Fruit fly (Drosophila melanogaster) whole organism, embryonic: Measurements from ENCODE around the gene CG34039.

Source experiments
- Atf-2 ChIP-seq: fragments of 200-800 bp; sonication (Bioruptor generic); optimal IDR thresholded peaks from 2 replicates; lab custom pipeline; 2016; ENCODE audit warnings: missing biosample characterization, missing genetic modification characterization
- CG1024 ChIP-seq: fragments of 200-800 bp; sonication (Bioruptor generic); IDR thresholded peaks from 2 replicates; pipeline ENCODE4 v1.3.6; 2022; ENCODE audit warnings: missing biosample characterization, missing genetic modification characterization
- CG11398 ChIP-seq: fragments of 200-800 bp; sonication (Bioruptor generic); optimal IDR thresholded peaks from 2 replicates; lab custom pipeline; 2016; ENCODE audit warnings: missing biosample characterization, missing genetic modification characterization
- CG12219 ChIP-seq: fragments of 200-800 bp; sonication (Bioruptor generic); optimal IDR thresholded peaks from 3 replicates; lab custom pipeline; 2018; ENCODE audit warnings: missing biosample characterization, mild to moderate bottlenecking, missing genetic modification characterization
- CG1603 ChIP-seq: fragments of 200-800 bp; sonication (Bioruptor generic); optimal IDR thresholded peaks from 2 replicates; lab custom pipeline; 2019; ENCODE audit warnings: missing biosample characterization, mild to moderate bottlenecking, missing genetic modification characterization, moderate library complexity
- CG17568 ChIP-seq: fragments of 200-800 bp; sonication (Bioruptor generic); optimal IDR thresholded peaks from 2 replicates; lab custom pipeline; 2018; ENCODE audit warnings: missing biosample characterization, mild to moderate bottlenecking, missing genetic modification characterization, moderate library complexity
- CG17802 ChIP-seq: fragments of 200-800 bp; sonication (Bioruptor generic); optimal IDR thresholded peaks from 2 replicates; lab custom pipeline; 2018; ENCODE audit warnings: missing biosample characterization, mild to moderate bottlenecking, missing genetic modification characterization, moderate library complexity
- CG17829 ChIP-seq: fragments of 200-800 bp; optimal IDR thresholded peaks from 2 replicates; lab custom pipeline; 2019; ENCODE audit warnings: missing biosample characterization, mild to moderate bottlenecking, missing genetic modification characterization, moderate library complexity
- CG1792 ChIP-seq: fragments of 200-800 bp; sonication (Bioruptor generic); optimal IDR thresholded peaks from 2 replicates; lab custom pipeline; 2016; ENCODE audit warnings: missing biosample characterization, missing genetic modification characterization
- CG18764 ChIP-seq: fragments of 200-800 bp; sonication (Bioruptor generic); optimal IDR thresholded peaks from 3 replicates; lab custom pipeline; 2016; ENCODE audit warnings: missing biosample characterization, missing genetic modification characterization
- CG2202 ChIP-seq: fragments of 200-800 bp; sonication (Bioruptor generic); optimal IDR thresholded peaks from 2 replicates; lab custom pipeline; 2018; ENCODE audit warnings: missing biosample characterization, mild to moderate bottlenecking, missing genetic modification characterization
- CG3065 ChIP-seq: fragments of 200-800 bp; sonication (Bioruptor generic); optimal IDR thresholded peaks from 2 replicates; lab custom pipeline; 2016; ENCODE audit warnings: missing biosample characterization, missing genetic modification characterization
- CG34224 ChIP-seq: fragments of 200-800 bp; sonication (Bioruptor generic); IDR thresholded peaks from 3 replicates; pipeline ENCODE4 v1.3.6; 2022; ENCODE audit warnings: missing biosample characterization, missing genetic modification characterization; ENCODE audit not compliant: partially characterized antibody
- CG4282 ChIP-seq: fragments of 200-800 bp; sonication (Bioruptor generic); optimal IDR thresholded peaks from 2 replicates; lab custom pipeline; 2016; ENCODE audit warnings: missing biosample characterization, missing genetic modification characterization
- CG4617 ChIP-seq: fragments of 200-800 bp; sonication (Bioruptor generic); optimal IDR thresholded peaks from 3 replicates; lab custom pipeline; 2016; ENCODE audit warnings: missing biosample characterization, missing genetic modification characterization, borderline replicate concordance
- CG6175 ChIP-seq: fragments of 200-800 bp; sonication (Bioruptor generic); IDR thresholded peaks from 3 replicates; pipeline ENCODE4 v1.3.6; 2022; ENCODE audit warnings: missing biosample characterization, missing genetic modification characterization
- CG7556 ChIP-seq: fragments of 200-800 bp; sonication (Bioruptor generic); optimal IDR thresholded peaks from 2 replicates; lab custom pipeline; 2017; ENCODE audit warnings: missing biosample characterization, mild to moderate bottlenecking, missing genetic modification characterization
- CG7745 ChIP-seq: fragments of 200-800 bp; sonication (Bioruptor generic); optimal IDR thresholded peaks from 2 replicates; lab custom pipeline; 2018; ENCODE audit warnings: missing biosample characterization, mild to moderate bottlenecking, missing genetic modification characterization, moderate library complexity
- CG7786 ChIP-seq: fragments of 200-800 bp; sonication (Bioruptor generic); optimal IDR thresholded peaks from 2 replicates; lab custom pipeline; 2016; ENCODE audit warnings: missing biosample characterization, missing genetic modification characterization
- CG7963 ChIP-seq: fragments of 200-800 bp; sonication (Bioruptor generic); IDR thresholded peaks from 3 replicates; pipeline ENCODE4 v1.3.6; 2022; ENCODE audit warnings: missing biosample characterization, missing genetic modification characterization; ENCODE audit not compliant: partially characterized antibody
- CG8290 ChIP-seq, 3 experiments: fragments of 200-800 bp; sonication (Bioruptor generic); optimal IDR thresholded peaks; 2 replicates each; lab custom pipeline; 2016 to 2019; ENCODE audit warnings: missing biosample characterization in 3 of 3, missing genetic modification characterization in 3 of 3, mild to moderate bottlenecking in 2 of 3, moderate library complexity in 1 of 3
- CG8388 ChIP-seq: fragments of 200-800 bp; sonication (Bioruptor generic); optimal IDR thresholded peaks from 2 replicates; lab custom pipeline; 2019; ENCODE audit warnings: missing biosample characterization, mild to moderate bottlenecking, missing genetic modification characterization, moderate library complexity
- CG9609 ChIP-seq: fragments of 200-800 bp; sonication (Bioruptor generic); optimal IDR thresholded peaks from 3 replicates; lab custom pipeline; 2016; ENCODE audit warnings: missing biosample characterization, missing genetic modification characterization
- Dip2 ChIP-seq: fragments of 200-800 bp; sonication (Bioruptor generic); IDR thresholded peaks from 2 replicates; pipeline ENCODE4 v1.3.6; 2022; ENCODE audit warnings: missing biosample characterization, missing genetic modification characterization
- Eip74EF ChIP-seq, 2 experiments: fragments of 200-800 bp in 1 of 2; fragments of >200 bp in 1 of 2; sonication (Bioruptor generic) in 1 of 2; optimal IDR thresholded peaks; 2 replicates each; lab custom pipeline; 2017 to 2019; ENCODE audit warnings: missing biosample characterization in 2 of 2, missing genetic modification characterization in 2 of 2, mild to moderate bottlenecking in 1 of 2, moderate library complexity in 1 of 2
- HLHmδ ChIP-seq: fragments of 200-800 bp; sonication (Bioruptor generic); optimal IDR thresholded peaks from 2 replicates; lab custom pipeline; 2018; ENCODE audit warnings: missing biosample characterization, mild to moderate bottlenecking, missing genetic modification characterization, moderate library complexity
- HmgZ ChIP-seq: fragments of 200-800 bp; sonication (Bioruptor generic); optimal IDR thresholded peaks from 2 replicates; lab custom pipeline; 2018; ENCODE audit warnings: missing biosample characterization, mild to moderate bottlenecking, missing genetic modification characterization
- Hmr ChIP-seq: fragments of 200-800 bp; sonication (Bioruptor generic); optimal IDR thresholded peaks from 3 replicates; lab custom pipeline; 2017; ENCODE audit warnings: mild to moderate bottlenecking, missing biosample characterization, missing genetic modification reagents, missing genetic modification characterization
- Hsf ChIP-seq: fragments of 200-800 bp; sonication (Bioruptor generic); optimal IDR thresholded peaks from 3 replicates; lab custom pipeline; 2016; ENCODE audit warnings: missing biosample characterization, missing genetic modification characterization
- Jarid2 ChIP-seq: fragments of 200-800 bp; sonication (Bioruptor generic); optimal IDR thresholded peaks from 3 replicates; lab custom pipeline; 2017; ENCODE audit warnings: mild to moderate bottlenecking, missing biosample characterization, missing genetic modification reagents, missing genetic modification characterization
- NC2β ChIP-seq: fragments of 200-800 bp; sonication (Bioruptor generic); optimal IDR thresholded peaks from 2 replicates; lab custom pipeline; 2016; ENCODE audit warnings: missing biosample characterization, missing genetic modification characterization
- Neu2 ChIP-seq: fragments of 200-800 bp; sonication (Bioruptor generic); optimal IDR thresholded peaks from 3 replicates; lab custom pipeline; 2016; ENCODE audit warnings: missing biosample characterization, missing genetic modification characterization, borderline replicate concordance
- aop ChIP-seq: fragments of 200-800 bp; sonication (Bioruptor generic); IDR thresholded peaks from 2 replicates; pipeline ENCODE4 v1.3.6; 2022; ENCODE audit warnings: missing biosample characterization, missing genetic modification characterization
- ara ChIP-seq: fragments of 200-800 bp; sonication (Bioruptor generic); IDR thresholded peaks from 2 replicates; pipeline ENCODE4 v1.3.6; 2022; ENCODE audit warnings: missing biosample characterization, missing genetic modification characterization
- ash1 ChIP-seq: fragments of 200-800 bp; sonication (Bioruptor generic); optimal IDR thresholded peaks from 2 replicates; lab custom pipeline; 2018; ENCODE audit warnings: missing biosample characterization, mild to moderate bottlenecking, missing genetic modification characterization
- cato ChIP-seq: fragments of 200-800 bp; sonication (Bioruptor generic); optimal IDR thresholded peaks from 2 replicates; lab custom pipeline; 2016; ENCODE audit warnings: missing biosample characterization, missing genetic modification characterization, borderline replicate concordance
- dpn ChIP-seq, 2 experiments: fragments of 200-800 bp; sonication (Bioruptor generic); optimal IDR thresholded peaks; 3 replicates each; lab custom pipeline; 2016; ENCODE audit warnings: missing biosample characterization in 2 of 2, missing genetic modification characterization in 2 of 2
- emc ChIP-seq: fragments of 200-800 bp; sonication (Bioruptor generic); optimal IDR thresholded peaks from 2 replicates; lab custom pipeline; 2016; ENCODE audit warnings: missing biosample characterization, missing genetic modification characterization
- kah ChIP-seq: fragments of 200-800 bp; sonication (Bioruptor generic); optimal IDR thresholded peaks from 2 replicates; lab custom pipeline; 2018; ENCODE audit warnings: missing biosample characterization, mild to moderate bottlenecking, missing genetic modification characterization
- sc ChIP-seq, 3 experiments: fragments of >200 bp in 2 of 3; fragments of 200-800 bp in 1 of 3; sonication (Bioruptor generic) in 1 of 3; optimal IDR thresholded peaks; 2 replicates in 2 of 3; 3 replicates in 1 of 3; lab custom pipeline; 2017; ENCODE audit warnings: mild to moderate bottlenecking in 1 of 3, missing biosample characterization in 1 of 3, missing genetic modification characterization in 1 of 3, missing genetic modification reagents in 1 of 3
- schlank ChIP-seq: fragments of 200-800 bp; sonication (Bioruptor generic); optimal IDR thresholded peaks from 2 replicates; lab custom pipeline; 2018; ENCODE audit warnings: missing biosample characterization, mild to moderate bottlenecking, missing genetic modification characterization
- stc ChIP-seq: fragments of 200-800 bp; sonication (Bioruptor generic); IDR thresholded peaks from 2 replicates; pipeline ENCODE4 v1.3.6; 2022; ENCODE audit warnings: missing biosample characterization, missing genetic modification characterization
- tap ChIP-seq: fragments of 200-800 bp; optimal IDR thresholded peaks from 3 replicates; lab custom pipeline; 2019; ENCODE audit warnings: missing biosample characterization, mild to moderate bottlenecking, missing genetic modification characterization, moderate library complexity
- tna ChIP-seq: fragments of 200-800 bp; sonication (Bioruptor generic); IDR thresholded peaks from 2 replicates; pipeline ENCODE4 v1.3.6; 2022; ENCODE audit warnings: missing biosample characterization, missing genetic modification characterization; ENCODE audit not compliant: partially characterized antibody
- tup ChIP-seq: fragments of 200-800 bp; sonication (Bioruptor generic); optimal IDR thresholded peaks from 2 replicates; lab custom pipeline; 2016; ENCODE audit warnings: missing biosample characterization, mild to moderate bottlenecking, missing genetic modification characterization, moderate library complexity
- tx ChIP-seq: fragments of 200-800 bp; sonication (Bioruptor generic); optimal IDR thresholded peaks from 2 replicates; lab custom pipeline; 2016; ENCODE audit warnings: missing biosample characterization, missing genetic modification characterization
- unpg ChIP-seq: fragments of 200-800 bp; sonication (Bioruptor generic); optimal IDR thresholded peaks from 3 replicates; lab custom pipeline; 2018; ENCODE audit warnings: missing biosample characterization, mild to moderate bottlenecking, missing genetic modification characterization, moderate library complexity
- vfl ChIP-seq: fragments of 200-800 bp; sonication (Bioruptor generic); optimal IDR thresholded peaks from 2 replicates; lab custom pipeline; 2016; ENCODE audit warnings: missing biosample characterization, missing genetic modification characterization
- zfh1 ChIP-seq: fragments of 200-800 bp; sonication (Bioruptor generic); IDR thresholded peaks from 3 replicates; pipeline ENCODE4 v1.3.6; 2022; ENCODE audit warnings: missing biosample characterization, missing genetic modification characterization

Gene CG34039

DNA sequence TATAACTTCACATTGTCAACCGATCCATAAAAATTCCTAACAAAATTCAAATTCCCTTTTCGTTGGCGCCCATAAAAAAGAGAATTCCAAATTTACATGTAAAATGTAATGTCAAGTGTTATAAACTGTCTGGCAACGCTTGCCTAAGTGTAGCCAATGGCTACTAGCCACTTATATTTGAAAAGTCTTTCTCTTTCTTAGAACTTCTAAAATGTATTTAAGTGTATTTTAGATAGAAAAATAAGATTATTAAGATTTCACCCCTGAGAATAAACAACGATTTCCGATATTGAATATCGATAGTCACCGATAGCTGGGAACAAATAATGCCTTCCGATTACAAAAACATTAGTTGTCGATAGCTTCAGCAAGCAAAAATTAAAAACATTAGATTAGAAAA lies at the start of gene CG34039 (continued):
- TF ChIP-seq Atf-2 (GFP tag; lab: Kevin White, UChicago) (no peak), ash1 (GFP tag; lab: Kevin White, UChicago) (no peak), CG4282 (GFP tag; lab: Kevin White, UChicago) (no peak), Hmr (GFP tag; lab: Kevin White, UChicago) (peak; percentile 33), CG7745 (tag; lab: Kevin White, UChicago) (no peak), tup (GFP tag; lab: Kevin White, UChicago) (no peak), CG1024 (no peak), schlank (no peak), CG7963 (peak; percentile 95; the same call in 2 of the 3 replicates), CG12219 (GFP tag; lab: Kevin White, UChicago) (no peak), CG1792 (GFP tag; lab: Kevin White, UChicago) (no peak), CG11398 (GFP tag; lab: Kevin White, UChicago) (no peak), CG17802 (tag; lab: Kevin White, UChicago) (no peak), stc (no peak), CG7786 (GFP tag; lab: Kevin White, UChicago) (no peak), tap (tag; lab: Kevin White, UChicago) (no peak), ara (GFP tag; lab: Robert Waterston, UW) (no peak), tna (GFP tag; lab: Robert Waterston, UW) (peak; percentile 93), dpn (GFP tag; optimal IDR thresholded peaks at IDR 0.05; lab: Kevin White, UChicago) (no peak), CG17829 (peak; percentile 60), CG2202 (no peak), Neu2 (GFP tag; lab: Kevin White, UChicago) (no peak), CG4617 (GFP tag; lab: Kevin White, UChicago) (peak; percentile 66), CG1603 (tag; lab: Kevin White, UChicago) (peak; percentile 25), Dip2 (GFP tag; lab: Robert Waterston, UW) (no peak), CG8290 (GFP tag; optimal IDR thresholded peaks at IDR 0.05; lab: Kevin White, UChicago) (peak; percentile 50), CG8290 (tag; optimal IDR thresholded peaks at IDR 0.05; lab: Kevin White, UChicago) (peak in 1 of 2 experiments; percentile 70), Eip74EF (GFP tag; optimal IDR thresholded peaks at IDR 0.05; lab: Kevin White, UChicago) (peak in 1 of 2 experiments; percentile 15), unpg (no peak), sc (optimal IDR thresholded peaks at IDR 0.05; lab: Kevin White, UChicago) (no peak), sc (GFP tag; optimal IDR thresholded peaks at IDR 0.05; lab: Kevin White, UChicago) (no peak), CG8388 (GFP tag; lab: Kevin White, UChicago) (no peak), vfl (GFP tag; lab: Kevin White, UChicago) (no peak), CG18764 (GFP tag; lab: Kevin White, UChicago) (no peak), zfh1 (no peak), tx (GFP tag; lab: Kevin White, UChicago) (no peak), HLHmδ (GFP tag; lab: Kevin White, UChicago) (no peak), cato (no peak), Jarid2 (GFP tag; lab: Kevin White, UChicago) (no peak), CG17568 (GFP tag; lab: Kevin White, UChicago) (peak; percentile 9), NC2β (peak; percentile 25), HmgZ (tag; lab: Kevin White, UChicago) (peak; percentile 39), aop (GFP tag; lab: Robert Waterston, UW) (no peak), CG6175 (no peak), CG34224 (GFP tag; lab: Robert Waterston, UW) (peak; percentile 97), CG7556 (no peak), Hsf (GFP tag; lab: Kevin White, UChicago) (peak; percentile 21), kah (no peak), CG9609 (no peak), emc (GFP tag; lab: Kevin White, UChicago) (no peak), CG3065 (GFP tag; lab: Kevin White, UChicago) (no peak)
